Worm (Caenorhabditis elegans) whole organism, L4 larva: ENCODE measurements around the gene Y102A5C.27.

ENCODE experiments used
- ces-1 ChIP-seq: fragments of 150-350 bp; sonication (generic microtip); optimal IDR thresholded peaks from 4 replicates; lab custom pipeline; 2014; ENCODE audit warnings: missing biosample characterization, missing genetic modification reagents, missing genetic modification characterization
- egl-27 ChIP-seq: sonication (generic microtip); optimal IDR thresholded peaks from 3 replicates; lab custom pipeline; 2017; ENCODE audit warnings: missing biosample characterization, missing genetic modification reagents, missing genetic modification characterization
- lin-15B ChIP-seq: fragments of 150-350 bp; sonication (generic microtip); optimal IDR thresholded peaks from 3 replicates; lab custom pipeline; 2014; ENCODE audit warnings: missing biosample characterization, missing genetic modification characterization
- rbr-2 ChIP-seq: sonication (generic microtip); optimal IDR thresholded peaks from 2 replicates; lab custom pipeline; 2016; ENCODE audit warnings: missing genotype, missing genetic modification characterization, missing compliant biosample characterization

ce11 chrV:16973338-16973737, 15.2 kb downstream of the Y102A5C.27 start:
- TF ChIP-seq egl-27 (tag; lab: Kevin White, UChicago) (no peak), ces-1 (GFP tag; lab: Kevin White, UChicago) (no peak), rbr-2 (tag; lab: Kevin White, UChicago) (no peak), lin-15B (tag; lab: Kevin White, UChicago) (no peak)
